4 fruit fly cellular contexts compared by ENCODE assay signal in genomic region chr3R:14122347-14122812, dm6.
TF ChIP-seq lines count a peak whose summit lies in the region.

Abi (minus strand) TSS chr3R:14122420.
twf (plus strand) TSS chr3R:14122654.

TF ChIP-seq in whole organism, adult, 20 proteins besides CTCF, POLR2A, EP300 and RAD21 (continued from another document):
- TF ChIP-seq cnc (optimal IDR thresholded peaks at IDR 0.05; lab: Kevin White, UChicago): no peak
- peak; percentile 43 for TF ChIP-seq CG33017 (tag; optimal IDR thresholded peaks at IDR 0.05; lab: Kevin White, UChicago)

TF ChIP-seq in whole organism, embryonic, 481 proteins besides CTCF, POLR2A, EP300 and RAD21 (continued from another document and continues in another):
- peak; percentile 45 for TF ChIP-seq Nf-YB (GFP tag; optimal IDR thresholded peaks at IDR 0.05; lab: Kevin White, UChicago)
- peak; percentile 86 for TF ChIP-seq CG14710 (tag; optimal IDR thresholded peaks at IDR 0.05; lab: Kevin White, UChicago)
- TF ChIP-seq Hey (tag; optimal IDR thresholded peaks at IDR 0.05; lab: Kevin White, UChicago): no peak
- no peak for TF ChIP-seq CG8478 (optimal IDR thresholded peaks at IDR 0.05; lab: Kevin White, UChicago)
- no peak for TF ChIP-seq ash1 (GFP tag; optimal IDR thresholded peaks at IDR 0.05; lab: Kevin White, UChicago)
- TF ChIP-seq D (optimal IDR thresholded peaks at IDR 0.05; lab: Kevin White, UChicago): no peak
- TF ChIP-seq D (GFP tag; optimal IDR thresholded peaks at IDR 0.05; lab: Kevin White, UChicago): peak; percentile 34
- no peak for TF ChIP-seq grn (GFP tag; optimal IDR thresholded peaks at IDR 0.05; lab: Kevin White, UChicago)
- peak; percentile 66 for TF ChIP-seq HmgZ (tag; optimal IDR thresholded peaks at IDR 0.05; lab: Kevin White, UChicago)
- TF ChIP-seq CG1792 (GFP tag; optimal IDR thresholded peaks at IDR 0.05; lab: Kevin White, UChicago): no peak
- no peak for TF ChIP-seq fru (optimal IDR thresholded peaks at IDR 0.05; lab: Kevin White, UChicago)
- no peak for TF ChIP-seq CG32767 (GFP tag; IDR thresholded peaks at IDR 0.05; lab: Robert Waterston, UW)
- TF ChIP-seq Abd-B (GFP tag; optimal IDR thresholded peaks at IDR 0.05; lab: Kevin White, UChicago): peak; percentile 49
- TF ChIP-seq cg (GFP tag; optimal IDR thresholded peaks at IDR 0.05; lab: Kevin White, UChicago): no peak
- TF ChIP-seq CG6813 (GFP tag; optimal IDR thresholded peaks at IDR 0.05; lab: Kevin White, UChicago): no peak
- peak; percentile 47; the same call in 1 of the 2 replicates for TF ChIP-seq CG6272 (GFP tag; IDR thresholded peaks at IDR 0.05; lab: Robert Waterston, UW)
- no peak for TF ChIP-seq hb (GFP tag; IDR thresholded peaks at IDR 0.05; lab: Robert Waterston, UW; ENCODE audit: partially characterized antibody)
- no peak for TF ChIP-seq CG10565 (GFP tag; optimal IDR thresholded peaks at IDR 0.05; lab: Kevin White, UChicago)
- peak; percentile 39 for TF ChIP-seq shn (GFP tag; optimal IDR thresholded peaks at IDR 0.05; lab: Kevin White, UChicago)
- TF ChIP-seq CG5953 (GFP tag; IDR thresholded peaks at IDR 0.05; lab: Robert Waterston, UW): no peak
- no peak for TF ChIP-seq HLH4C (GFP tag; IDR thresholded peaks at IDR 0.05; lab: Robert Waterston, UW; ENCODE audit: partially characterized antibody)
- no peak for TF ChIP-seq CG6765 (GFP tag; optimal IDR thresholded peaks at IDR 0.05; lab: Kevin White, UChicago)
- TF ChIP-seq CG2202 (tag; optimal IDR thresholded peaks at IDR 0.05; lab: Kevin White, UChicago): peak; percentile 22
- no peak for TF ChIP-seq unc-4 (GFP tag; IDR thresholded peaks at IDR 0.05; lab: Robert Waterston, UW; ENCODE audit: partially characterized antibody)
- peak; percentile 11 for TF ChIP-seq CG17802 (tag; optimal IDR thresholded peaks at IDR 0.05; lab: Kevin White, UChicago)
- TF ChIP-seq Chrac-16 (GFP tag; optimal IDR thresholded peaks at IDR 0.05; lab: Kevin White, UChicago): peak; percentile 77
- no peak for TF ChIP-seq CG14965 (GFP tag; optimal IDR thresholded peaks at IDR 0.05; lab: Kevin White, UChicago; ENCODE audit: borderline replicate concordance)
- TF ChIP-seq Asciz (GFP tag; optimal IDR thresholded peaks at IDR 0.05; lab: Kevin White, UChicago): peak; percentile 22
- no peak for TF ChIP-seq ftz-f1 (GFP tag; optimal IDR thresholded peaks at IDR 0.05; lab: Kevin White, UChicago)
- peak in 1 of 2 experiments; percentile 79 for TF ChIP-seq insv (GFP tag; optimal IDR thresholded peaks at IDR 0.05; lab: Kevin White, UChicago)
- no peak for TF ChIP-seq CG4282 (GFP tag; optimal IDR thresholded peaks at IDR 0.05; lab: Kevin White, UChicago)
- peak; percentile 62 for TF ChIP-seq Dad (GFP tag; optimal IDR thresholded peaks at IDR 0.05; lab: Kevin White, UChicago)
- TF ChIP-seq yki (optimal IDR thresholded peaks at IDR 0.05; lab: Kevin White, UChicago): no peak
- peak; percentile 80 for TF ChIP-seq CG4424 (GFP tag; optimal IDR thresholded peaks at IDR 0.05; lab: Kevin White, UChicago)
- TF ChIP-seq Taf1 (GFP tag; IDR thresholded peaks at IDR 0.05; lab: Robert Waterston, UW): peak; percentile 42; the same call in 1 of the 2 replicates
- TF ChIP-seq CG10654 (GFP tag; optimal IDR thresholded peaks at IDR 0.05; lab: Kevin White, UChicago): peak; percentile 74
- peak; percentile 46 for TF ChIP-seq tup (GFP tag; optimal IDR thresholded peaks at IDR 0.05; lab: Kevin White, UChicago)
- no peak for TF ChIP-seq crol (GFP tag; IDR thresholded peaks at IDR 0.05; lab: Robert Waterston, UW)
- peak; percentile 60 for TF ChIP-seq tx (GFP tag; optimal IDR thresholded peaks at IDR 0.05; lab: Kevin White, UChicago)
- peak in 1 of 3 experiments; percentile 63 for TF ChIP-seq lola (GFP tag; optimal IDR thresholded peaks at IDR 0.05; lab: Kevin White, UChicago)
- TF ChIP-seq Hr3 (GFP tag; optimal IDR thresholded peaks at IDR 0.05; lab: Kevin White, UChicago): peak; percentile 72
- no peak for TF ChIP-seq run (tag; optimal IDR thresholded peaks at IDR 0.05; lab: Kevin White, UChicago)
- TF ChIP-seq CG12104 (GFP tag; optimal IDR thresholded peaks at IDR 0.05; lab: Kevin White, UChicago): peak; percentile 54

TF ChIP-seq in whole organism, prepupa, 60 proteins besides CTCF, POLR2A, EP300 and RAD21 (continued from another document):
- TF ChIP-seq fd85E (GFP tag; optimal IDR thresholded peaks at IDR 0.05; lab: Kevin White, UChicago) (no peak), CG10669 (GFP tag; optimal IDR thresholded peaks at IDR 0.05; lab: Kevin White, UChicago) (no peak), ss (GFP tag; optimal IDR thresholded peaks at IDR 0.05; lab: Kevin White, UChicago) (no peak), Met (GFP tag; optimal IDR thresholded peaks at IDR 0.05; lab: Kevin White, UChicago) (no peak), Hr39 (GFP tag; optimal IDR thresholded peaks at IDR 0.05; lab: Kevin White, UChicago) (peak; percentile 55), CG3919 (GFP tag; optimal IDR thresholded peaks at IDR 0.05; lab: Kevin White, UChicago) (peak; percentile 78), Eip75B (GFP tag; optimal IDR thresholded peaks at IDR 0.05; lab: Kevin White, UChicago) (no peak), CG8319 (GFP tag; optimal IDR thresholded peaks at IDR 0.05; lab: Kevin White, UChicago) (peak; percentile 60), CG8632 (GFP tag; optimal IDR thresholded peaks at IDR 0.05; lab: Kevin White, UChicago) (peak; percentile 45), salr (GFP tag; optimal IDR thresholded peaks at IDR 0.05; lab: Kevin White, UChicago) (no peak), fd59A (GFP tag; optimal IDR thresholded peaks at IDR 0.05; lab: Kevin White, UChicago) (peak; percentile 14), CG10631 (GFP tag; optimal IDR thresholded peaks at IDR 0.05; lab: Kevin White, UChicago) (peak; percentile 72), achi (GFP tag; optimal IDR thresholded peaks at IDR 0.05; lab: Kevin White, UChicago) (peak; percentile 63), CG3032 (tag; optimal IDR thresholded peaks at IDR 0.05; lab: Kevin White, UChicago) (peak; percentile 48), Ets96B (tag; optimal IDR thresholded peaks at IDR 0.05; lab: Kevin White, UChicago) (no peak), cyc (GFP tag; optimal IDR thresholded peaks at IDR 0.05; lab: Kevin White, UChicago) (peak; percentile 70), CG7368 (GFP tag; optimal IDR thresholded peaks at IDR 0.05; lab: Kevin White, UChicago) (peak; percentile 35), Eip93F (GFP tag; optimal IDR thresholded peaks at IDR 0.05; lab: Kevin White, UChicago) (no peak), pdm3 (GFP tag; optimal IDR thresholded peaks at IDR 0.05; lab: Kevin White, UChicago) (peak; percentile 70), spab (GFP tag; optimal IDR thresholded peaks at IDR 0.05; lab: Kevin White, UChicago) (no peak), vri (GFP tag; optimal IDR thresholded peaks at IDR 0.05; lab: Kevin White, UChicago) (peak; percentile 38), CG6792 (GFP tag; optimal IDR thresholded peaks at IDR 0.05; lab: Kevin White, UChicago) (peak; percentile 61), CG6276 (GFP tag; optimal IDR thresholded peaks at IDR 0.05; lab: Kevin White, UChicago) (no peak), CG11762 (GFP tag; optimal IDR thresholded peaks at IDR 0.05; lab: Kevin White, UChicago; ENCODE audit: insufficient read depth) (peak; percentile 37), Sox15 (GFP tag; optimal IDR thresholded peaks at IDR 0.05; lab: Kevin White, UChicago) (peak; percentile 46), eg (GFP tag; IDR thresholded peaks at IDR 0.05; lab: Robert Waterston, UW) (peak; percentile 42; the same call in 2 of the 3 replicates), Sox14 (GFP tag; optimal IDR thresholded peaks at IDR 0.05; lab: Kevin White, UChicago) (peak; percentile 74), CG11294 (GFP tag; IDR thresholded peaks at IDR 0.05; lab: Robert Waterston, UW) (no peak), CG1621 (tag; optimal IDR thresholded peaks at IDR 0.05; lab: Kevin White, UChicago) (peak; percentile 37), Eip78C (GFP tag; lab: Kevin White, UChicago) (peak; percentile 90), CG34406 (GFP tag; optimal IDR thresholded peaks at IDR 0.05; lab: Kevin White, UChicago) (peak; percentile 48), Lpt (GFP tag; optimal IDR thresholded peaks at IDR 0.05; lab: Kevin White, UChicago) (no peak), CG15336 (GFP tag; IDR thresholded peaks at IDR 0.05; lab: Robert Waterston, UW) (0 out of 2 replicates have a peak, but pooled peaks have one; percentile 30), fkh (GFP tag; optimal IDR thresholded peaks at IDR 0.05; lab: Kevin White, UChicago) (no peak), CG16779 (tag; optimal IDR thresholded peaks at IDR 0.05; lab: Kevin White, UChicago) (no peak)
TF ChIP-seq in whole organism, prepupa: peak in this region for 34.

TF ChIP-seq in whole organism, wandering third instar larva, 38 proteins besides CTCF, POLR2A, EP300 and RAD21 (continued from another document):
- TF ChIP-seq jim (GFP tag; optimal IDR thresholded peaks at IDR 0.05; lab: Kevin White, UChicago) (no peak), dsf (GFP tag; optimal IDR thresholded peaks at IDR 0.05; lab: Kevin White, UChicago; ENCODE audit: borderline replicate concordance) (peak; percentile 76), HLH106 (tag; optimal IDR thresholded peaks at IDR 0.05; lab: Kevin White, UChicago) (peak; percentile 65), Rel (GFP tag; optimal IDR thresholded peaks at IDR 0.05; lab: Kevin White, UChicago) (no peak), Rel (tag; optimal IDR thresholded peaks at IDR 0.05; lab: Kevin White, UChicago) (peak; percentile 92), OdsH (GFP tag; optimal IDR thresholded peaks at IDR 0.05; lab: Kevin White, UChicago) (peak; percentile 68), N (GFP tag; optimal IDR thresholded peaks at IDR 0.05; lab: Kevin White, UChicago) (no peak), Jra (GFP tag; optimal IDR thresholded peaks at IDR 0.05; lab: Kevin White, UChicago) (no peak), usp (GFP tag; optimal IDR thresholded peaks at IDR 0.05; lab: Kevin White, UChicago) (no peak)
TF ChIP-seq in whole organism, wandering third instar larva: peak in this region for 20.
